Fruit fly (Drosophila melanogaster) whole organism, embryonic: ENCODE data around the gene CG32295.
A peak's percentile ranks its signal among the peaks of the same experiment; 100 is the strongest.

Source experiments
- CG10267 ChIP-seq: fragments of 200-800 bp; sonication (Bioruptor generic); optimal IDR thresholded peaks from 2 replicates; lab custom pipeline; 2018; ENCODE audit warnings: missing biosample characterization, mild to moderate bottlenecking, missing genetic modification characterization, moderate library complexity
- CG11398 ChIP-seq: fragments of 200-800 bp; sonication (Bioruptor generic); optimal IDR thresholded peaks from 2 replicates; lab custom pipeline; 2016; ENCODE audit warnings: missing biosample characterization, missing genetic modification characterization
- CG11504 ChIP-seq: fragments of 200-800 bp; sonication (Bioruptor generic); optimal IDR thresholded peaks from 3 replicates; lab custom pipeline; 2019; ENCODE audit warnings: missing biosample characterization, mild to moderate bottlenecking, missing genetic modification characterization, moderate library complexity
- CG12071 ChIP-seq: fragments of 200-800 bp; sonication (Bioruptor generic); optimal IDR thresholded peaks from 3 replicates; lab custom pipeline; 2018; ENCODE audit warnings: missing biosample characterization, mild to moderate bottlenecking, missing genetic modification characterization
- CG12391 ChIP-seq: fragments of 200-800 bp; sonication (Bioruptor generic); optimal IDR thresholded peaks from 3 replicates; lab custom pipeline; 2018; ENCODE audit warnings: missing biosample characterization, mild to moderate bottlenecking, missing genetic modification characterization, moderate library complexity
- CG17186 ChIP-seq: fragments of 200-800 bp; sonication (Bioruptor generic); optimal IDR thresholded peaks from 3 replicates; lab custom pipeline; 2017; ENCODE audit warnings: missing biosample characterization, missing genetic modification reagents, missing genetic modification characterization
- CG17568 ChIP-seq: fragments of 200-800 bp; sonication (Bioruptor generic); optimal IDR thresholded peaks from 2 replicates; lab custom pipeline; 2018; ENCODE audit warnings: missing biosample characterization, mild to moderate bottlenecking, missing genetic modification characterization, moderate library complexity
- CG17912 ChIP-seq: fragments of 200-800 bp; sonication (Bioruptor generic); optimal IDR thresholded peaks from 2 replicates; lab custom pipeline; 2018; ENCODE audit warnings: missing biosample characterization, mild to moderate bottlenecking, missing genetic modification characterization
- CG18011 ChIP-seq: fragments of 200-800 bp; sonication (Bioruptor generic); optimal IDR thresholded peaks from 2 replicates; lab custom pipeline; 2017; ENCODE audit warnings: missing biosample characterization, missing genetic modification characterization, mild to moderate bottlenecking, moderate library complexity, missing genotype
- CG2202 ChIP-seq: fragments of 200-800 bp; sonication (Bioruptor generic); optimal IDR thresholded peaks from 2 replicates; lab custom pipeline; 2018; ENCODE audit warnings: missing biosample characterization, mild to moderate bottlenecking, missing genetic modification characterization
- CG3281 ChIP-seq: fragments of 200-800 bp; sonication (Bioruptor generic); optimal IDR thresholded peaks from 3 replicates; lab custom pipeline; 2017; ENCODE audit warnings: missing biosample characterization, mild to moderate bottlenecking, missing genetic modification characterization
- CG34376 ChIP-seq: fragments of 200-800 bp; sonication (Bioruptor generic); optimal IDR thresholded peaks from 2 replicates; lab custom pipeline; 2018; ENCODE audit warnings: missing biosample characterization, mild to moderate bottlenecking, missing genetic modification characterization
- CG3726 ChIP-seq: fragments of 200-800 bp; sonication (Bioruptor generic); IDR thresholded peaks from 3 replicates; pipeline ENCODE4, ENCODE4 v1.3.6; 2022; ENCODE audit warnings: missing biosample characterization, missing genetic modification characterization
- CG4707 ChIP-seq: fragments of 200-800 bp; sonication (Bioruptor generic); optimal IDR thresholded peaks from 2 replicates; lab custom pipeline; 2018; ENCODE audit warnings: missing biosample characterization, mild to moderate bottlenecking, missing genetic modification characterization, moderate library complexity
- CG5180 ChIP-seq: fragments of 200-800 bp; sonication (Bioruptor generic); optimal IDR thresholded peaks from 3 replicates; lab custom pipeline; 2017; ENCODE audit warnings: missing biosample characterization, missing genetic modification characterization, mild to moderate bottlenecking, moderate library complexity, missing genetic modification reagents
- CG5953 ChIP-seq: fragments of 200-800 bp; sonication (Bioruptor generic); IDR thresholded peaks from 2 replicates; pipeline ENCODE4 v1.3.6; 2022; ENCODE audit warnings: missing biosample characterization, missing genetic modification characterization
- CG6254 ChIP-seq: fragments of 200-800 bp; sonication (Bioruptor generic); optimal IDR thresholded peaks from 3 replicates; lab custom pipeline; 2017; ENCODE audit warnings: mild to moderate bottlenecking, missing biosample characterization, missing genetic modification reagents, missing genetic modification characterization
- CG7987 ChIP-seq: fragments of 200-800 bp; sonication (Bioruptor generic); optimal IDR thresholded peaks from 2 replicates; lab custom pipeline; 2018; ENCODE audit warnings: missing biosample characterization, mild to moderate bottlenecking, missing genetic modification characterization, moderate library complexity
- CG8089 ChIP-seq: fragments of 200-800 bp; sonication (Bioruptor generic); optimal IDR thresholded peaks from 3 replicates; lab custom pipeline; 2016; ENCODE audit warnings: missing biosample characterization, missing genetic modification characterization
- Dfd ChIP-seq, 2 experiments: fragments of >200 bp; optimal IDR thresholded peaks; 2 replicates each; lab custom pipeline; 2017; ENCODE audit warnings: missing biosample characterization in 2 of 2, missing genetic modification characterization in 2 of 2
- Dll ChIP-seq: fragments of 200-800 bp; sonication (Bioruptor generic); IDR thresholded peaks from 4 replicates; pipeline ENCODE4 v1.3.6; 2022; ENCODE audit warnings: missing biosample characterization, missing genetic modification characterization; ENCODE audit not compliant: partially characterized antibody
- GATAe ChIP-seq: fragments of 200-800 bp; sonication (Bioruptor generic); conservative IDR thresholded peaks from 2 replicates; pipeline ENCODE4 v1.3.6; 2022; ENCODE audit warnings: missing biosample characterization, missing genetic modification characterization
- Jarid2 ChIP-seq: fragments of 200-800 bp; sonication (Bioruptor generic); optimal IDR thresholded peaks from 3 replicates; lab custom pipeline; 2017; ENCODE audit warnings: mild to moderate bottlenecking, missing biosample characterization, missing genetic modification reagents, missing genetic modification characterization
- Lim3 ChIP-seq: fragments of 200-800 bp; sonication (Bioruptor generic); IDR thresholded peaks from 2 replicates; pipeline ENCODE4 v1.3.6; 2022; ENCODE audit warnings: missing biosample characterization, missing genetic modification characterization
- MBD-R2 ChIP-seq: fragments of 200-800 bp; sonication (Bioruptor generic); IDR thresholded peaks from 2 replicates; pipeline ENCODE4 v1.3.6; 2022; ENCODE audit warnings: missing biosample characterization, missing genetic modification characterization
- Nf-YA ChIP-seq: fragments of 200-800 bp; sonication (Bioruptor generic); IDR thresholded peaks from 2 replicates; pipeline ENCODE4 v1.3.6; 2022; ENCODE audit warnings: missing biosample characterization, missing genetic modification characterization
- Side ChIP-seq: fragments of 200-800 bp; sonication (Bioruptor generic); optimal IDR thresholded peaks from 2 replicates; lab custom pipeline; 2016; ENCODE audit warnings: missing biosample characterization, missing genetic modification characterization
- Sry-β ChIP-seq: fragments of 200-800 bp; sonication (Bioruptor generic); optimal IDR thresholded peaks from 2 replicates; lab custom pipeline; 2018; ENCODE audit warnings: missing biosample characterization, mild to moderate bottlenecking, missing genetic modification characterization, moderate library complexity
- TFAM ChIP-seq: fragments of 200-800 bp; sonication (Bioruptor generic); optimal IDR thresholded peaks from 2 replicates; lab custom pipeline; 2017; ENCODE audit warnings: missing biosample characterization, missing genetic modification characterization, inconsistent platforms
- cato ChIP-seq: fragments of 200-800 bp; sonication (Bioruptor generic); optimal IDR thresholded peaks from 2 replicates; lab custom pipeline; 2016; ENCODE audit warnings: missing biosample characterization, missing genetic modification characterization, borderline replicate concordance
- chn ChIP-seq: fragments of 200-800 bp; sonication (Bioruptor generic); optimal IDR thresholded peaks from 2 replicates; lab custom pipeline; 2016; ENCODE audit warnings: missing biosample characterization, missing genetic modification characterization
- disco-r ChIP-seq: fragments of 200-800 bp; sonication (Bioruptor generic); optimal IDR thresholded peaks from 2 replicates; lab custom pipeline; 2016; ENCODE audit warnings: missing biosample characterization, missing genetic modification characterization
- emc ChIP-seq: fragments of 200-800 bp; sonication (Bioruptor generic); optimal IDR thresholded peaks from 2 replicates; lab custom pipeline; 2016; ENCODE audit warnings: missing biosample characterization, missing genetic modification characterization
- ems ChIP-seq: fragments of 200-800 bp; sonication (Bioruptor generic); optimal IDR thresholded peaks from 3 replicates; lab custom pipeline; 2016; ENCODE audit warnings: missing biosample characterization, missing genetic modification characterization
- eve ChIP-seq, 2 experiments: fragments of >200 bp; optimal IDR thresholded peaks; 2 replicates each; lab custom pipeline; 2017; ENCODE audit warnings: missing biosample characterization in 2 of 2, missing genetic modification characterization in 2 of 2
- ewg ChIP-seq: fragments of 200-800 bp; sonication (Bioruptor generic); optimal IDR thresholded peaks from 3 replicates; lab custom pipeline; 2017; ENCODE audit warnings: mild to moderate bottlenecking, missing biosample characterization, missing genetic modification reagents, missing genetic modification characterization
- eyg ChIP-seq: fragments of 200-800 bp; sonication (Bioruptor generic); optimal IDR thresholded peaks from 3 replicates; lab custom pipeline; 2016; ENCODE audit warnings: missing biosample characterization, missing genetic modification characterization
- gfzf ChIP-seq: fragments of 200-800 bp; sonication (Bioruptor generic); optimal IDR thresholded peaks from 2 replicates; lab custom pipeline; 2016; ENCODE audit warnings: missing biosample characterization, mild to moderate bottlenecking, missing genetic modification characterization, moderate library complexity
- kah ChIP-seq: fragments of 200-800 bp; sonication (Bioruptor generic); optimal IDR thresholded peaks from 2 replicates; lab custom pipeline; 2018; ENCODE audit warnings: missing biosample characterization, mild to moderate bottlenecking, missing genetic modification characterization
- lab ChIP-seq: fragments of 200-800 bp; sonication (Bioruptor generic); optimal IDR thresholded peaks from 3 replicates; lab custom pipeline; 2017; ENCODE audit warnings: missing biosample characterization, missing genetic modification characterization, mild to moderate bottlenecking, moderate library complexity, missing genetic modification reagents
- mld ChIP-seq: fragments of 200-800 bp; sonication (Bioruptor generic); IDR thresholded peaks from 3 replicates; pipeline ENCODE4 v1.3.6; 2022; ENCODE audit warnings: missing biosample characterization, missing genetic modification characterization; ENCODE audit not compliant: partially characterized antibody
- nerfin-2 ChIP-seq: fragments of 200-800 bp; sonication (Bioruptor generic); IDR thresholded peaks from 2 replicates; pipeline ENCODE4 v1.3.6; 2022; ENCODE audit warnings: missing biosample characterization, missing genetic modification characterization; ENCODE audit not compliant: partially characterized antibody
- peb ChIP-seq: fragments of 200-800 bp; sonication (Bioruptor generic); IDR thresholded peaks from 2 replicates; pipeline ENCODE4 v1.3.6; 2022; ENCODE audit warnings: missing biosample characterization, missing genetic modification characterization
- run ChIP-seq: fragments of 200-800 bp; sonication (Bioruptor generic); optimal IDR thresholded peaks from 3 replicates; lab custom pipeline; 2018; ENCODE audit warnings: missing biosample characterization, mild to moderate bottlenecking, missing genetic modification characterization
- sens ChIP-seq: fragments of 200-800 bp; sonication (Bioruptor generic); peaks from one replicate; lab custom pipeline; 2016; ENCODE audit warnings: missing biosample characterization, missing genetic modification characterization
- ssp ChIP-seq: fragments of 200-800 bp; sonication (Bioruptor generic); IDR thresholded peaks from 2 replicates; pipeline ENCODE4 v1.3.6; 2022; ENCODE audit warnings: missing biosample characterization, missing genetic modification characterization
- tin ChIP-seq: fragments of 200-800 bp; sonication (Bioruptor generic); optimal IDR thresholded peaks from 3 replicates; lab custom pipeline; 2016; ENCODE audit warnings: missing biosample characterization, missing genetic modification characterization
- ttk ChIP-seq: fragments of 200-800 bp; sonication (Bioruptor generic); IDR thresholded peaks from 2 replicates; pipeline ENCODE4 v2.1.2; 2022; ENCODE audit warnings: missing biosample characterization, missing genetic modification characterization
- vfl ChIP-seq: fragments of 200-800 bp; sonication (Bioruptor generic); optimal IDR thresholded peaks from 2 replicates; lab custom pipeline; 2016; ENCODE audit warnings: missing biosample characterization, missing genetic modification characterization

The CG32295 gene

DNA sequence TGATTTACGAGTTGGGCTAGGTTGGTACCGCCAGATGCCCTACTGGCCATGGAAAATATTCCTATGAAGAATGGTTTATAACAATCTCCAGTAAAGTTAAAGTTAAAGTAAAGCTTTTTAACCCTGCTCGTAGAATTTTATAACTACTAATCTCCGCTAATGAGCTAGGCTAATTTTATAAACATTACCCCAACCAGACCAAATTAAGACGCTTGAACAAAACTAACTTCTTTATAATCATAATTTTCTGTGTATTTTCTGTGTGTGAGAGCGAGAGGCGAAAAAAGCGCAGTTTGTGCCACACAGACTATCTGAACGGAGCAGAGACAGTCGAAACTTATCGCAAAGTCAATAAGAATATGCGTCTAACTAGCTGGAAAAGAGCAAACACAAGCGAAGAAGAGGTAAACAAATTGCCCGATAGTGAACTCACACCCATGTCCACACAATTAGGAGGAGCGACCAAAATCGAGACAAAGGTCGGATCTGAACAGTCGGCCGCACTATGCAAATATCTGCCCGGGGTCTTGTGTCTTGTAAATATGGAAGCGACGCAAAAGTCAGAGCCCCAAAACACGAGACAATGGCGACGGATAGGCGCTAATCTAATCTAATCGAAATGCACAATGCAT lies 10.3 kb upstream of the CG32295 start (continued):
- peak; percentile 50 for TF ChIP-seq CG11398 (GFP tag; lab: Kevin White, UChicago)
- peak; percentile 75 for TF ChIP-seq Side (GFP tag; lab: Kevin White, UChicago)
- TF ChIP-seq lab, result peak; percentile 91
- no peak for TF ChIP-seq chn (GFP tag; lab: Kevin White, UChicago)
- TF ChIP-seq disco-r (GFP tag; lab: Kevin White, UChicago), result no peak
- TF ChIP-seq ttk, result peak; percentile 51; the same call in 1 of the 2 replicates
- TF ChIP-seq mld (GFP tag; lab: Robert Waterston, UW), result no peak
- peak; percentile 41; the same call in 1 of the 3 replicates for TF ChIP-seq CG3726
- TF ChIP-seq CG17568 (GFP tag; lab: Kevin White, UChicago), result peak; percentile 88
- TF ChIP-seq CG17912 (GFP tag; lab: Kevin White, UChicago), result peak; percentile 63
- TF ChIP-seq CG2202 (tag; lab: Kevin White, UChicago), result peak; percentile 72
- no peak for TF ChIP-seq ems
- peak; percentile 69 for TF ChIP-seq Jarid2
- peak; percentile 26 for TF ChIP-seq CG12391 (tag; lab: Kevin White, UChicago)
- no peak for TF ChIP-seq ssp (GFP tag; lab: Robert Waterston, UW)
- TF ChIP-seq CG6254 (GFP tag; lab: Kevin White, UChicago), result peak; percentile 80
- no peak for TF ChIP-seq nerfin-2
- no peak for TF ChIP-seq ewg (GFP tag; lab: Kevin White, UChicago)
- no peak for TF ChIP-seq tin
- peak; percentile 75 for TF ChIP-seq CG3281
- peak; percentile 88 for TF ChIP-seq CG7987
- TF ChIP-seq eyg (GFP tag; lab: Kevin White, UChicago), result no peak
- TF ChIP-seq sens (GFP tag; lab: Kevin White, UChicago), result peak; percentile 95
- peak; percentile 62 for TF ChIP-seq kah (GFP tag; lab: Kevin White, UChicago)
- TF ChIP-seq CG8089 (GFP tag; lab: Kevin White, UChicago), result peak; percentile 40
- no peak for TF ChIP-seq Dfd (GFP tag; optimal IDR thresholded peaks at IDR 0.05; lab: Kevin White, UChicago)
- TF ChIP-seq cato (GFP tag; lab: Kevin White, UChicago), result no peak
- TF ChIP-seq CG12071 (GFP tag; lab: Kevin White, UChicago), result peak; percentile 85
- peak; percentile 25; the same call in 1 of the 2 replicates for TF ChIP-seq MBD-R2 (GFP tag; lab: Robert Waterston, UW)
- TF ChIP-seq peb (GFP tag; lab: Robert Waterston, UW), result no peak
- peak in 1 of 2 experiments; percentile 27 for TF ChIP-seq eve (GFP tag; optimal IDR thresholded peaks at IDR 0.05; lab: Kevin White, UChicago)
- no peak for TF ChIP-seq gfzf (GFP tag; lab: Kevin White, UChicago)
- TF ChIP-seq run (tag; lab: Kevin White, UChicago), result peak; percentile 44
- peak; percentile 70 for TF ChIP-seq CG4707 (GFP tag; lab: Kevin White, UChicago)
- peak; percentile 37 for TF ChIP-seq TFAM
- TF ChIP-seq CG10267 (tag; lab: Kevin White, UChicago), result peak; percentile 37
- TF ChIP-seq Dll (GFP tag; lab: Robert Waterston, UW), result no peak
- peak; percentile 76 for TF ChIP-seq CG5180 (GFP tag; lab: Kevin White, UChicago)
- TF ChIP-seq Lim3 (GFP tag; lab: Robert Waterston, UW), result no peak
- TF ChIP-seq vfl (GFP tag; lab: Kevin White, UChicago), result no peak
- TF ChIP-seq CG17186 (GFP tag; lab: Kevin White, UChicago), result peak; percentile 47
- TF ChIP-seq CG11504 (tag; lab: Kevin White, UChicago), result peak; percentile 67
- no peak for TF ChIP-seq CG18011 (GFP tag; lab: Kevin White, UChicago)
- peak; percentile 33 for TF ChIP-seq CG34376 (GFP tag; lab: Kevin White, UChicago)
- peak; percentile 58 for TF ChIP-seq Sry-β (GFP tag; lab: Kevin White, UChicago)
- TF ChIP-seq emc (GFP tag; lab: Kevin White, UChicago), result no peak
- TF ChIP-seq Nf-YA (GFP tag; lab: Robert Waterston, UW), result peak; percentile 48; the same call in 1 of the 2 replicates
- TF ChIP-seq CG5953 (GFP tag; lab: Robert Waterston, UW), result peak; percentile 52; the same call in 1 of the 2 replicates
- no peak; the same call in 1 of the 2 replicates for TF ChIP-seq GATAe (GFP tag; lab: Robert Waterston, UW)
